Worm (Caenorhabditis elegans) whole organism, late embryonic: ENCODE data around the gene cebp-1.

Experiments used
- C08G9.2 ChIP-seq: sonication (generic microtip); optimal IDR thresholded peaks from 2 replicates; lab custom pipeline; 2016; ENCODE audit warnings: mild to moderate bottlenecking, missing genetic modification characterization, moderate library complexity, missing compliant biosample characterization
- C38D4.7 ChIP-seq: fragments of 200-800 bp; sonication (Bioruptor generic); optimal IDR thresholded peaks from 2 replicates; lab custom pipeline; 2018; ENCODE audit warnings: mild to moderate bottlenecking, missing genetic modification characterization, moderate library complexity, missing compliant biosample characterization
- K09A11.1 ChIP-seq: sonication (generic microtip); optimal IDR thresholded peaks from 2 replicates; lab custom pipeline; 2017; ENCODE audit warnings: antibody characterized with exemption, mild to moderate bottlenecking, missing genetic modification characterization, missing compliant biosample characterization; ENCODE audit not compliant: insufficient read depth
- T23F11.4 ChIP-seq: fragments of 200-800 bp; sonication (Bioruptor generic); optimal IDR thresholded peaks from 2 replicates; lab custom pipeline; 2018; ENCODE audit warnings: mild to moderate bottlenecking, missing genetic modification characterization, missing compliant biosample characterization
- ahr-1 ChIP-seq: sonication (generic microtip); optimal IDR thresholded peaks from 2 replicates; lab custom pipeline; 2016; ENCODE audit warnings: missing genetic modification characterization, missing compliant biosample characterization
- ama-1 ChIP-seq: fragments of 150-350 bp; optimal IDR thresholded peaks from 2 replicates; lab custom pipeline; 2014
- ceh-14 ChIP-seq: sonication (generic microtip); optimal IDR thresholded peaks from 2 replicates; lab custom pipeline; 2016; ENCODE audit warnings: missing genotype, missing genetic modification characterization, missing compliant biosample characterization
- ceh-18 ChIP-seq: sonication (generic microtip); optimal IDR thresholded peaks from 2 replicates; lab custom pipeline; 2016; ENCODE audit warnings: missing genetic modification characterization, missing compliant biosample characterization
- ceh-19 ChIP-seq: fragments of 200-800 bp; sonication (Bioruptor generic); optimal IDR thresholded peaks from 2 replicates; lab custom pipeline; 2018; ENCODE audit warnings: mild to moderate bottlenecking, missing genetic modification characterization, missing compliant biosample characterization
- ceh-22 ChIP-seq: sonication (generic microtip); optimal IDR thresholded peaks from 2 replicates; lab custom pipeline; 2017; ENCODE audit warnings: missing biosample characterization, missing genetic modification characterization
- ceh-31 ChIP-seq: sonication (generic microtip); optimal IDR thresholded peaks from 2 replicates; lab custom pipeline; 2016; ENCODE audit warnings: missing genetic modification characterization, missing compliant biosample characterization
- ceh-45 ChIP-seq: fragments of 200-800 bp; sonication (Bioruptor generic); IDR thresholded peaks from 2 replicates; pipeline ENCODE4 v1.3.6; 2022; ENCODE audit warnings: missing genetic modification reagents, missing genetic modification characterization, missing compliant biosample characterization
- ceh-6 ChIP-seq: fragments of 200-800 bp; sonication (Bioruptor generic); optimal IDR thresholded peaks from 2 replicates; lab custom pipeline; 2018; ENCODE audit warnings: mild to moderate bottlenecking, missing genetic modification characterization, missing compliant biosample characterization
- che-1 ChIP-seq: sonication (generic microtip); optimal IDR thresholded peaks from 2 replicates; lab custom pipeline; 2016; ENCODE audit warnings: mild to moderate bottlenecking, missing genetic modification characterization, missing compliant biosample characterization
- dmd-4 ChIP-seq: sonication (generic microtip); optimal IDR thresholded peaks from 2 replicates; lab custom pipeline; 2016; ENCODE audit warnings: borderline replicate concordance, missing genetic modification characterization, missing compliant biosample characterization
- elt-4 ChIP-seq: sonication (generic microtip); optimal IDR thresholded peaks from 2 replicates; lab custom pipeline; 2016; ENCODE audit warnings: missing genetic modification characterization, missing compliant biosample characterization
- eyg-1 ChIP-seq: sonication (generic microtip); optimal IDR thresholded peaks from 2 replicates; lab custom pipeline; 2016; ENCODE audit warnings: missing genotype, missing genetic modification characterization, missing compliant biosample characterization
- fax-1 ChIP-seq: sonication (generic microtip); optimal IDR thresholded peaks from 2 replicates; lab custom pipeline; 2016; ENCODE audit warnings: missing genotype, missing genetic modification characterization, missing compliant biosample characterization
- fkh-10 ChIP-seq: fragments of 150-350 bp; optimal IDR thresholded peaks from 2 replicates; lab custom pipeline; 2014; ENCODE audit warnings: missing biosample characterization, missing genetic modification reagents, missing genetic modification characterization
- gmeb-2 ChIP-seq: sonication (generic microtip); optimal IDR thresholded peaks from 2 replicates; lab custom pipeline; 2016; ENCODE audit warnings: missing genetic modification characterization, inconsistent platforms, missing compliant biosample characterization
- hlh-15 ChIP-seq: sonication (generic microtip); optimal IDR thresholded peaks from 2 replicates; lab custom pipeline; 2016; ENCODE audit warnings: missing genetic modification characterization, missing compliant biosample characterization
- hlh-6 ChIP-seq: sonication (generic microtip); optimal IDR thresholded peaks from 2 replicates; lab custom pipeline; 2016; ENCODE audit warnings: missing genotype, missing genetic modification characterization, missing compliant biosample characterization
- lin-11 ChIP-seq: fragments of 200-800 bp; sonication (Bioruptor generic); optimal IDR thresholded peaks from 2 replicates; lab custom pipeline; 2018; ENCODE audit warnings: mild to moderate bottlenecking, missing genetic modification characterization, missing compliant biosample characterization
- mec-3 ChIP-seq: sonication (generic microtip); optimal IDR thresholded peaks from 2 replicates; lab custom pipeline; 2016; ENCODE audit warnings: borderline replicate concordance, missing genetic modification characterization, missing compliant biosample characterization
- nfya-1 ChIP-seq: sonication (generic microtip); optimal IDR thresholded peaks from 2 replicates; lab custom pipeline; 2017; ENCODE audit warnings: missing genetic modification characterization, mild to moderate bottlenecking, missing compliant biosample characterization, antibody characterized with exemption, moderate library complexity
- nhr-11 ChIP-seq: fragments of 150-350 bp; optimal IDR thresholded peaks from 2 replicates; lab custom pipeline; 2014; ENCODE audit warnings: missing biosample characterization, missing genetic modification characterization
- nhr-232 ChIP-seq: sonication (generic microtip); optimal IDR thresholded peaks from 2 replicates; lab custom pipeline; 2016; ENCODE audit warnings: missing genetic modification characterization, missing compliant biosample characterization
- npax-4 ChIP-seq: sonication (generic microtip); optimal IDR thresholded peaks from 2 replicates; lab custom pipeline; 2016; ENCODE audit warnings: missing genetic modification characterization, missing compliant biosample characterization
- odd-2 ChIP-seq: sonication (generic microtip); optimal IDR thresholded peaks from 2 replicates; lab custom pipeline; 2017; ENCODE audit warnings: antibody characterized with exemption, mild to moderate bottlenecking, missing genetic modification characterization, missing compliant biosample characterization
- pag-3 ChIP-seq: sonication (generic microtip); optimal IDR thresholded peaks from 2 replicates; lab custom pipeline; 2016; ENCODE audit warnings: missing compliant biosample characterization, missing genetic modification characterization, borderline replicate concordance
- pat-9 ChIP-seq: fragments of 200-800 bp; sonication (Bioruptor generic); optimal IDR thresholded peaks from 2 replicates; lab custom pipeline; 2018; ENCODE audit warnings: mild to moderate bottlenecking, missing genetic modification characterization, moderate library complexity, missing compliant biosample characterization
- pax-1 ChIP-seq: fragments of 150-350 bp; optimal IDR thresholded peaks from 2 replicates; lab custom pipeline; 2014; ENCODE audit warnings: missing biosample characterization, missing genetic modification characterization
- pha-2 ChIP-seq: sonication (generic microtip); optimal IDR thresholded peaks from 2 replicates; lab custom pipeline; 2017; ENCODE audit warnings: mild to moderate bottlenecking, missing genetic modification characterization, missing compliant biosample characterization
- pha-4 ChIP-seq: fragments of 150-350 bp; optimal IDR thresholded peaks from 2 replicates; lab custom pipeline; 2018; ENCODE audit warnings: missing biosample characterization, missing genetic modification reagents, missing genetic modification characterization
- pqm-1 ChIP-seq: sonication (generic microtip); optimal IDR thresholded peaks from 2 replicates; lab custom pipeline; 2016; ENCODE audit warnings: missing genetic modification characterization, missing compliant biosample characterization
- rnt-1 ChIP-seq: sonication (generic microtip); optimal IDR thresholded peaks from 2 replicates; lab custom pipeline; 2016; ENCODE audit warnings: missing genetic modification characterization, missing compliant biosample characterization
- sox-4 ChIP-seq: sonication (generic microtip); optimal IDR thresholded peaks from 2 replicates; lab custom pipeline; 2017; ENCODE audit warnings: mild to moderate bottlenecking, missing genetic modification characterization, inconsistent platforms, missing compliant biosample characterization
- syd-9 ChIP-seq: sonication (generic microtip); optimal IDR thresholded peaks from 2 replicates; lab custom pipeline; 2016; ENCODE audit warnings: mild to moderate bottlenecking, missing genetic modification characterization, moderate library complexity, missing compliant biosample characterization
- tbx-2 ChIP-seq: sonication (generic microtip); optimal IDR thresholded peaks from 2 replicates; lab custom pipeline; 2016; ENCODE audit warnings: missing genetic modification characterization, missing compliant biosample characterization
- ttx-3 ChIP-seq: sonication (generic microtip); optimal IDR thresholded peaks from 2 replicates; lab custom pipeline; 2016; ENCODE audit warnings: missing genetic modification reagents, missing genetic modification characterization, missing compliant biosample characterization
- unc-55 ChIP-seq: sonication (generic microtip); optimal IDR thresholded peaks from 2 replicates; lab custom pipeline; 2017; ENCODE audit warnings: missing biosample characterization, missing genetic modification reagents, missing genetic modification characterization
- unc-86 ChIP-seq: sonication (generic microtip); optimal IDR thresholded peaks from 2 replicates; lab custom pipeline; 2016; ENCODE audit warnings: missing genetic modification characterization, missing compliant biosample characterization
- ztf-16 ChIP-seq: sonication (generic microtip); optimal IDR thresholded peaks from 2 replicates; lab custom pipeline; 2017; ENCODE audit warnings: missing genetic modification characterization, missing compliant biosample characterization

The cebp-1 gene

ce11 chrX:1419163-1419696 is 34.4 kb downstream of the cebp-1 start, which contains the start of gene F19G12.9:
F19G12.9 (plus strand) TSS chrX:1419213.
- TF ChIP-seq ahr-1 = no peak
- TF ChIP-seq pat-9 (tag; lab: Kevin White, UChicago) = no peak
- no peak for TF ChIP-seq C08G9.2 (tag; lab: Kevin White, UChicago)
- no peak for TF ChIP-seq syd-9
- no peak for TF ChIP-seq odd-2 (tag; lab: Kevin White, UChicago)
- TF ChIP-seq unc-86 = no peak
- no peak for TF ChIP-seq hlh-15
- no peak for TF ChIP-seq ama-1 (lab: Kevin White, UChicago)
- TF ChIP-seq rnt-1 = no peak
- no peak for TF ChIP-seq fax-1

DNA sequence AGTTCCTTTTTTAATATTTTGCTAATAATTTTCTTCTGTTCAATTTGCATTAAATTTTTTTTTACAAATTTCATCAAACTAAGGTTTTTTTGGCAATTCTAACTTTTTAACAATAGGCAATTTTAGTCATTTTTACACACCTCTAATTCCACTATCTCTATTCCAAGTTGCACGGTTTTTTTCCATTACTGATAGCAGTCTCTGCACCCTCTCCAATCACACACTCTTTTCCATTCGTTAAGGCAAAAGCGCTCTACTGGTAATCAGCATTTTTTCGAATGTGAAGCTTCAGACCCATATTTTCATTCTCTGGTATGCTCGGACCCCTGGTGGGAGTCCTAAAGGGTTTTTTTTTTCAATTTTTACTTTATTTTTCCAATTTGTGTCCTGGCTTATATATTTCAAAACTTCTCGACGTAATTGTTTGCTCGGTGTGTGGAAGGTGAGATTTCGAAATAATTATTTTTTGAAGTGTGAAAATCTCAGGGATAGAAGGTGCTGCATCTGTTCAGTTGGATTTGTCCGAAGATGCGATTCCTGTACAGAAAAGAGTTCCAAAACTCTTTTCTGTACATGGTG is 36.8 kb downstream of the cebp-1 start, which contains the start of the genes F19G12.4 and F19G12.8:
F19G12.4 (plus strand) TSS at position 529 of the 579 bp plus-strand sequence.
F19G12.8 (plus strand) TSS at position 545 of the 579 bp plus-strand sequence.
- no peak for TF ChIP-seq nhr-232 (tag; lab: Kevin White, UChicago)
- TF ChIP-seq hlh-15 = no peak
- TF ChIP-seq hlh-6 (tag; lab: Kevin White, UChicago) = no peak
- no peak for TF ChIP-seq unc-55 (GFP tag; lab: Kevin White, UChicago)
- no peak for TF ChIP-seq ceh-22
- no peak for TF ChIP-seq C38D4.7 (GFP tag; lab: Kevin White, UChicago)
- no peak for TF ChIP-seq syd-9
- TF ChIP-seq pha-2 (tag; lab: Kevin White, UChicago) = no peak
- TF ChIP-seq sox-4 (tag; lab: Kevin White, UChicago) = no peak
- TF ChIP-seq pqm-1 (tag; lab: Kevin White, UChicago) = no peak
- TF ChIP-seq ttx-3 = no peak
- TF ChIP-seq ceh-19 (GFP tag; lab: Kevin White, UChicago) = no peak
- no peak for TF ChIP-seq T23F11.4 (GFP tag; lab: Kevin White, UChicago)
- no peak for TF ChIP-seq unc-86
- no peak for TF ChIP-seq gmeb-2 (tag; lab: Kevin White, UChicago)
- TF ChIP-seq pha-4 (tag; lab: Kevin White, UChicago) = no peak
- no peak for TF ChIP-seq tbx-2 (tag; lab: Kevin White, UChicago)
- TF ChIP-seq nhr-11 = no peak
- TF ChIP-seq ztf-16 (tag; lab: Kevin White, UChicago) = no peak
- TF ChIP-seq, all 69 proteins: peak for 0

DNA sequence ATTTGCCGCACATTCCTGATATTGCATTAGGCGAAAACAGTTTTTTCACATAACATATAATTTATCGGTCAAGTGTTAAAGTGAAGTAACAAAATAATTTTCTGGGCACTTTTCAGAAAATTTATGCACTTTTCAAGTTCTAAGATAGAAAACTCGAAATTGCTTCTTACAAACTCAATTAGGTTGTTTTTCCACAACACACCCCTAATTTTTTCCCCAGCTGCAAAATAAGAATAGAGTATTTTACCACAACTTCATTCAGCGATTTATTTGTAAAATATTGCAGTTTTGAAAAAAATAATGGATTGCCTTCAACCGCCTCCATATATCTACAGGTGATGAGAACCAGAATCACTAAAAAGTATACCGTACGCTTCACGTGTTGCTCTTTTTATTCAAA is 40.8 kb downstream of the cebp-1 start, which contains the start of gene srh-19:
srh-19 (plus strand) TSS at position 301 of the 400 bp plus-strand sequence.
- no peak for TF ChIP-seq ceh-14
- TF ChIP-seq fkh-10 (GFP tag; lab: Kevin White, UChicago) = no peak
- TF ChIP-seq nfya-1 (tag; lab: Kevin White, UChicago) = no peak
- no peak for TF ChIP-seq ahr-1
- no peak for TF ChIP-seq pax-1
- no peak for TF ChIP-seq lin-11
- TF ChIP-seq pat-9 (tag; lab: Kevin White, UChicago) = no peak
- no peak for TF ChIP-seq K09A11.1 (tag; lab: Kevin White, UChicago)
- TF ChIP-seq npax-4 = no peak
- no peak for TF ChIP-seq odd-2 (tag; lab: Kevin White, UChicago)
- no peak for TF ChIP-seq nhr-11
- no peak for TF ChIP-seq eyg-1
- no peak for TF ChIP-seq che-1 (tag; lab: Kevin White, UChicago)
- no peak for TF ChIP-seq ceh-18 (tag; lab: Kevin White, UChicago)
- TF ChIP-seq, all 69 proteins: peak for 0

DNA sequence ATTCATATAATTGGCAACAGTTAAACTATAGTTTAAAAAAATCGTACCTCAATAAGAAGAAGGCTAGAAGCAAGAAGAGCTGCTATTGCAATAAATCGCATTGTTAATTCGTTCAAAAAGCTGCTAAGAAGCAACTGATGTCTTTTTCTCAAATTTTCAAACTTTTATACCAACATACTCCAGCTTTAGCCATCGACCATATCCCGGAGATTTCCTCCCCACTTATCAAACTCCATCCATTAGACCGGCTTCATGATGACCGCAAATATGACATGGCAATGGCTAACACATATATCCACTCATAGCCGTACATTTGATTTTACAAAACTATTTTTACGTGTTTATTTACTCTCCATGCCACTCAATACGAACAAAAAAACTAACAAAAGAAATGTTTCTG is 43.1 kb downstream of the cebp-1 start, which contains the start of gene abu-2:
abu-2 (minus strand) TSS at position 101 of the 400 bp plus-strand sequence.
- TF ChIP-seq che-1 (tag; lab: Kevin White, UChicago) = no peak
- TF ChIP-seq ceh-45 (GFP tag; lab: Robert Waterston, UW) = no peak
- no peak for TF ChIP-seq ceh-31 (tag; lab: Kevin White, UChicago)
- TF ChIP-seq lin-11 = no peak
- TF ChIP-seq elt-4 (tag; lab: Kevin White, UChicago) = no peak
- TF ChIP-seq mec-3 (tag; lab: Kevin White, UChicago) = no peak
- TF ChIP-seq dmd-4 (tag; lab: Kevin White, UChicago) = no peak
- TF ChIP-seq ahr-1 = no peak
- TF ChIP-seq unc-55 (GFP tag; lab: Kevin White, UChicago) = no peak
- TF ChIP-seq pag-3 (tag; lab: Kevin White, UChicago) = no peak
- TF ChIP-seq ceh-6 (GFP tag; lab: Kevin White, UChicago) = no peak
